Worm (Caenorhabditis elegans) whole organism, L1 larva: ENCODE data around the gene C30B5.2.

Experiments used
- C04F5.9 ChIP-seq: sonication (generic microtip); optimal IDR thresholded peaks from 2 replicates; lab custom pipeline; 2016; ENCODE audit warnings: missing genetic modification characterization, missing compliant biosample characterization
- C16A3.4 ChIP-seq: fragments of 150-350 bp; optimal IDR thresholded peaks from 2 replicates; lab custom pipeline; 2014; ENCODE audit warnings: missing biosample characterization, missing genetic modification characterization
- C34B4.2 ChIP-seq: sonication (generic microtip); optimal IDR thresholded peaks from 2 replicates; lab custom pipeline; 2017; ENCODE audit warnings: mild to moderate bottlenecking, missing genetic modification characterization, missing compliant biosample characterization
- Y116A8C.19 ChIP-seq: sonication (generic microtip); optimal IDR thresholded peaks from 2 replicates; lab custom pipeline; 2016; ENCODE audit warnings: missing compliant biosample characterization, missing genetic modification characterization, borderline replicate concordance
- aha-1 ChIP-seq: fragments of 150-350 bp; optimal IDR thresholded peaks from 2 replicates; lab custom pipeline; 2014; ENCODE audit warnings: missing biosample characterization, missing genetic modification characterization
- aly-2 ChIP-seq: fragments of 150-350 bp; optimal IDR thresholded peaks from 2 replicates; lab custom pipeline; 2014; ENCODE audit warnings: missing biosample characterization, missing genetic modification characterization
- blmp-1 ChIP-seq: fragments of 150-350 bp; optimal IDR thresholded peaks from 2 replicates; lab custom pipeline; 2014; ENCODE audit warnings: missing biosample characterization, missing genetic modification characterization
- ceh-63 ChIP-seq: fragments of 200-800 bp; sonication (Bioruptor generic); optimal IDR thresholded peaks from 2 replicates; lab custom pipeline; 2018; ENCODE audit warnings: mild to moderate bottlenecking, missing genetic modification characterization, missing compliant biosample characterization
- ceh-82 ChIP-seq, 3 experiments: fragments of 150-350 bp in 1 of 3; sonication (generic microtip) in 2 of 3; optimal IDR thresholded peaks; 2 replicates each; lab custom pipeline; 2014 to 2017; ENCODE audit warnings: missing biosample characterization in 3 of 3, missing genetic modification characterization in 3 of 3
- ceh-90 ChIP-seq: sonication (generic microtip); optimal IDR thresholded peaks from 2 replicates; lab custom pipeline; 2016; ENCODE audit warnings: missing genetic modification characterization, missing compliant biosample characterization
- dpl-1 ChIP-seq, 3 experiments: fragments of 150-350 bp in 2 of 3; sonication (generic microtip) in 1 of 3; optimal IDR thresholded peaks; 2 replicates each; lab custom pipeline; 2014 to 2017; ENCODE audit warnings: missing biosample characterization in 3 of 3, missing genetic modification characterization in 3 of 3, missing genetic modification reagents in 3 of 3
- dsc-1 ChIP-seq: sonication (generic microtip); optimal IDR thresholded peaks from 2 replicates; lab custom pipeline; 2016; ENCODE audit warnings: mild to moderate bottlenecking, missing genetic modification characterization, missing compliant biosample characterization
- efl-1 ChIP-seq, 4 experiments: fragments of 150-350 bp; optimal IDR thresholded peaks in 3 of 4; peaks in 1 of 4; 1 replicate in 1 of 4; 2 replicates in 3 of 4; lab custom pipeline; 2014; ENCODE audit warnings: missing biosample characterization in 2 of 4, missing genetic modification characterization in 2 of 4, missing genetic modification reagents in 2 of 4
- egl-27 ChIP-seq, 2 experiments: fragments of 150-350 bp in 1 of 2; sonication (generic microtip); optimal IDR thresholded peaks; 3 replicates each; lab custom pipeline; 2017 to 2018; ENCODE audit warnings: missing biosample characterization in 2 of 2, missing genetic modification characterization in 2 of 2, missing genetic modification reagents in 2 of 2
- fkh-10 ChIP-seq: sonication (generic microtip); optimal IDR thresholded peaks from 2 replicates; lab custom pipeline; 2017; ENCODE audit warnings: missing biosample characterization, missing genetic modification reagents, missing genetic modification characterization
- fkh-8 ChIP-seq: sonication (generic microtip); optimal IDR thresholded peaks from 2 replicates; lab custom pipeline; 2016; ENCODE audit warnings: mild to moderate bottlenecking, missing genetic modification characterization, missing compliant biosample characterization
- fos-1 ChIP-seq: fragments of 150-350 bp; optimal IDR thresholded peaks from 2 replicates; lab custom pipeline; 2014; ENCODE audit warnings: missing biosample characterization, missing genetic modification characterization
- grh-1 ChIP-seq: fragments of 200-800 bp; sonication (Bioruptor generic); IDR thresholded peaks from 2 replicates; pipeline ENCODE4 v1.3.6; 2022; ENCODE audit warnings: missing genetic modification reagents, missing genetic modification characterization, missing compliant biosample characterization
- hlh-17 ChIP-seq: fragments of 200-800 bp; sonication (Bioruptor generic); optimal IDR thresholded peaks from 2 replicates; lab custom pipeline; 2018; ENCODE audit warnings: missing genetic modification characterization, mild to moderate bottlenecking, missing compliant biosample characterization, moderate library complexity, borderline replicate concordance
- hpl-2 ChIP-seq: fragments of 150-350 bp; optimal IDR thresholded peaks from 2 replicates; lab custom pipeline; 2014; ENCODE audit warnings: missing biosample characterization, missing genetic modification reagents, missing genetic modification characterization
- irx-1 ChIP-seq: sonication (generic microtip); optimal IDR thresholded peaks from 2 replicates; lab custom pipeline; 2016; ENCODE audit warnings: missing genetic modification characterization, missing compliant biosample characterization
- isw-1 ChIP-seq: fragments of 200-800 bp; sonication (Bioruptor generic); IDR thresholded peaks from 2 replicates; pipeline ENCODE4 v1.3.6; 2022; ENCODE audit warnings: missing genetic modification characterization, missing compliant biosample characterization
- jun-1 ChIP-seq: fragments of 150-350 bp; optimal IDR thresholded peaks from 2 replicates; lab custom pipeline; 2014; ENCODE audit warnings: missing biosample characterization, missing genetic modification reagents, missing genetic modification characterization
- lin-14 ChIP-seq: fragments of 200-800 bp; sonication (Bioruptor generic); optimal IDR thresholded peaks from 2 replicates; lab custom pipeline; 2018; ENCODE audit warnings: mild to moderate bottlenecking, missing genetic modification characterization, moderate library complexity, missing compliant biosample characterization
- lin-15B ChIP-seq: fragments of 150-350 bp; sonication (generic microtip); optimal IDR thresholded peaks from 3 replicates; lab custom pipeline; 2014; ENCODE audit warnings: missing biosample characterization, missing genetic modification characterization
- lir-3 ChIP-seq: sonication (generic microtip); optimal IDR thresholded peaks from 2 replicates; lab custom pipeline; 2016; ENCODE audit warnings: mild to moderate bottlenecking, missing genetic modification characterization, moderate library complexity, missing compliant biosample characterization; ENCODE audit not compliant: poor library complexity
- lsy-2 ChIP-seq, 2 experiments: fragments of 150-350 bp; optimal IDR thresholded peaks; 2 replicates each; lab custom pipeline; 2014; ENCODE audit warnings: missing biosample characterization in 2 of 2, missing genetic modification characterization in 2 of 2
- mef-2 ChIP-seq: fragments of 150-350 bp; optimal IDR thresholded peaks from 2 replicates; lab custom pipeline; 2014; ENCODE audit warnings: missing biosample characterization, missing genetic modification characterization
- nhr-11 ChIP-seq: fragments of 150-350 bp; optimal IDR thresholded peaks from 2 replicates; lab custom pipeline; 2014; ENCODE audit warnings: missing biosample characterization, missing genetic modification characterization
- nhr-12 ChIP-seq: sonication (generic microtip); optimal IDR thresholded peaks from 2 replicates; lab custom pipeline; 2017; ENCODE audit warnings: missing biosample characterization, missing genetic modification characterization
- nhr-19 ChIP-seq: fragments of 200-800 bp; sonication (Bioruptor generic); conservative IDR thresholded peaks from 2 replicates; pipeline ENCODE4 v1.3.6; 2022; ENCODE audit warnings: missing genetic modification characterization, missing compliant biosample characterization
- nhr-47 ChIP-seq: sonication (generic microtip); optimal IDR thresholded peaks from 2 replicates; lab custom pipeline; 2016; ENCODE audit warnings: mild to moderate bottlenecking, missing genetic modification characterization, moderate library complexity, missing compliant biosample characterization
- nhr-71 ChIP-seq: sonication (generic microtip); optimal IDR thresholded peaks from 2 replicates; lab custom pipeline; 2016; ENCODE audit warnings: mild to moderate bottlenecking, missing genetic modification characterization, moderate library complexity, missing compliant biosample characterization
- nhr-77 ChIP-seq: fragments of 150-350 bp; optimal IDR thresholded peaks from 2 replicates; lab custom pipeline; 2014; ENCODE audit warnings: missing biosample characterization, missing genetic modification characterization
- nhr-84 ChIP-seq: sonication (generic microtip); optimal IDR thresholded peaks from 2 replicates; lab custom pipeline; 2017; ENCODE audit warnings: missing biosample characterization, missing genetic modification characterization
- nhr-85 ChIP-seq: sonication (generic microtip); peaks from one replicate; lab custom pipeline; 2016; ENCODE audit warnings: missing genetic modification characterization, inconsistent platforms, missing compliant biosample characterization
- pag-3 ChIP-seq: sonication (generic microtip); optimal IDR thresholded peaks from 2 replicates; lab custom pipeline; 2017; ENCODE audit warnings: missing genetic modification characterization, mild to moderate bottlenecking, missing compliant biosample characterization, antibody characterized with exemption, borderline replicate concordance; ENCODE audit not compliant: insufficient read depth
- skn-1 ChIP-seq: fragments of 150-350 bp; optimal IDR thresholded peaks from 2 replicates; lab custom pipeline; 2014; ENCODE audit warnings: missing biosample characterization, missing genetic modification characterization
- snu-23 ChIP-seq: sonication (generic microtip); optimal IDR thresholded peaks from 2 replicates; lab custom pipeline; 2016; ENCODE audit warnings: missing genetic modification characterization, missing compliant biosample characterization
- sox-4 ChIP-seq: sonication (generic microtip); optimal IDR thresholded peaks from 2 replicates; lab custom pipeline; 2016; ENCODE audit warnings: missing genetic modification characterization, missing compliant biosample characterization
- sptf-1 ChIP-seq: fragments of 150-350 bp; optimal IDR thresholded peaks from 2 replicates; lab custom pipeline; 2014; ENCODE audit warnings: missing biosample characterization, missing genetic modification characterization
- swsn-7 ChIP-seq: sonication (generic microtip); optimal IDR thresholded peaks from 2 replicates; lab custom pipeline; 2016; ENCODE audit warnings: missing genetic modification characterization, missing compliant biosample characterization
- tbx-2 ChIP-seq: sonication (generic microtip); optimal IDR thresholded peaks from 2 replicates; lab custom pipeline; 2016; ENCODE audit warnings: missing genetic modification characterization, missing compliant biosample characterization
- tlp-1 ChIP-seq: fragments of 150-350 bp; optimal IDR thresholded peaks from 2 replicates; lab custom pipeline; 2014; ENCODE audit warnings: missing biosample characterization, missing genetic modification characterization
- unc-130 ChIP-seq: fragments of 150-350 bp; optimal IDR thresholded peaks from 2 replicates; lab custom pipeline; 2017; ENCODE audit warnings: missing biosample characterization, missing genetic modification characterization, inconsistent platforms
- unc-62 ChIP-seq: fragments of 150-350 bp; optimal IDR thresholded peaks from 2 replicates; lab custom pipeline; 2014; ENCODE audit warnings: missing biosample characterization, missing genetic modification reagents, missing genetic modification characterization
- unc-86 ChIP-seq: sonication (generic microtip); optimal IDR thresholded peaks from 2 replicates; lab custom pipeline; 2016; ENCODE audit warnings: missing genetic modification characterization, missing compliant biosample characterization
- unc-98 ChIP-seq: fragments of 200-800 bp; sonication (Bioruptor generic); IDR thresholded peaks from 2 replicates; pipeline ENCODE4 v1.3.6; 2022; ENCODE audit warnings: missing genetic modification characterization, missing compliant biosample characterization
- xbp-1 ChIP-seq: sonication (generic microtip); optimal IDR thresholded peaks from 2 replicates; lab custom pipeline; 2016; ENCODE audit warnings: missing genetic modification characterization, missing compliant biosample characterization
- zag-1 ChIP-seq: fragments of 150-350 bp; optimal IDR thresholded peaks from 2 replicates; lab custom pipeline; 2014; ENCODE audit warnings: missing biosample characterization, missing genetic modification characterization
- zip-4 ChIP-seq: fragments of 200-800 bp; sonication (Bioruptor generic); optimal IDR thresholded peaks from 2 replicates; lab custom pipeline; 2018; ENCODE audit warnings: mild to moderate bottlenecking, missing genetic modification characterization, moderate library complexity, missing compliant biosample characterization
- ztf-11 ChIP-seq, 2 experiments: sonication (generic microtip); optimal IDR thresholded peaks; 2 replicates each; lab custom pipeline; 2016 to 2017; ENCODE audit warnings: missing genetic modification characterization in 2 of 2, missing biosample characterization in 1 of 2, missing compliant biosample characterization in 1 of 2

The C30B5.2 gene

DNA sequence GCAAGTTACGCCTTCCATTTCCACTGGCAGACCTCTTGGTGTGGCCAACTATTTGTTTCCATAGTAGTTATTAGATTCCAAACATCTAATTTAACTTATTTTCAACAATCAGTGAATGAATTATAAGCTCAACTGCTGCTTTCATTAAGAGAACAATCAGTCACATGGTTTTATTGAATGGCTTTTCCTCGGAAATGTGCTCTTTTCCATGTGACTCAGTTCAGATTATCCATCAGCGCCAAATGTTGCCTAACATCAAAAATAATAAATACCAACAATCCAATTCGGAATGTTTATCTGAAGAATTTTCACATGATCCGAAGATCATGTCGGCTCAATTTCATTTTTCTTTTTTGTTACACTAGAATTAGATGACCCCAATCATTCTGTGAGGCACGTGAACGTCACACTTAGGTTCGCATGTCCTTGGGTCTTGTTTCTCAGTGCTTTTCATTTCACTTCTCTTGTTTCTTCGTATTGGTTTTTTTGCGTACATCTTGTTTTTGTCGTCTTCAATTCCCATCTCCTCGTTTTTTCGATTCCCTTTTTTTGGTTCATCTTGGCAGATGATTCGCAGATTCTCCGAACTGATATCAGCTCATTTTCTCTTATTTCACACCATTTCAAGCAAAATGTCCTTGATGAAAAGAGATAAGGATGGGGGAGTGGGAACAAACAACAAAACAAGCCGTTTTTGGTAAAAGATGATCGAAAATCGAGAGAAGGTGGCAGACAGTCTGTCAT is 20.7 kb upstream of the C30B5.2 start:
- TF ChIP-seq skn-1 (tag; lab: Kevin White, UChicago) (no peak), irx-1 (tag; lab: Kevin White, UChicago) (no peak), swsn-7 (no peak), nhr-84 (tag; lab: Kevin White, UChicago) (no peak), pag-3 (tag; lab: Kevin White, UChicago) (no peak), efl-1 (optimal IDR thresholded peaks at IDR 0.05; lab: Kevin White, UChicago) (no peak), efl-1 (GFP tag; optimal IDR thresholded peaks at IDR 0.05 in 1 of 2; lab: Kevin White, UChicago) (peak in 1 of 2 experiments; percentile 40), nhr-77 (tag; lab: Kevin White, UChicago) (no peak), snu-23 (peak; percentile 30), ceh-82 (tag; optimal IDR thresholded peaks at IDR 0.05; lab: Kevin White, UChicago) (no peak), tbx-2 (tag; lab: Kevin White, UChicago) (no peak), Y116A8C.19 (no peak), nhr-85 (peak; percentile 91), C16A3.4 (no peak), jun-1 (no peak), lsy-2 (tag; optimal IDR thresholded peaks at IDR 0.05; lab: Kevin White, UChicago) (peak in 1 of 2 experiments; percentile 31), unc-130 (tag; lab: Kevin White, UChicago) (peak; percentile 20), xbp-1 (tag; lab: Kevin White, UChicago) (no peak), nhr-12 (tag; lab: Kevin White, UChicago) (no peak), dpl-1 (GFP tag; optimal IDR thresholded peaks at IDR 0.05; lab: Kevin White, UChicago) (no peak), ceh-90 (no peak), nhr-11 (tag; lab: Kevin White, UChicago) (no peak), egl-27 (tag; optimal IDR thresholded peaks at IDR 0.05; lab: Kevin White, UChicago) (no peak), zip-4 (GFP tag; lab: Kevin White, UChicago) (no peak), C34B4.2 (tag; lab: Kevin White, UChicago) (no peak), tlp-1 (no peak), nhr-71 (tag; lab: Kevin White, UChicago) (peak; percentile 60), fkh-10 (no peak), ztf-11 (tag; optimal IDR thresholded peaks at IDR 0.05; lab: Kevin White, UChicago) (no peak), unc-86 (tag; lab: Kevin White, UChicago) (no peak), blmp-1 (tag; lab: Kevin White, UChicago) (peak; percentile 61), unc-98 (GFP tag; lab: Robert Waterston, UW) (no peak), mef-2 (tag; lab: Kevin White, UChicago) (no peak), sptf-1 (tag; lab: Kevin White, UChicago) (no peak), aly-2 (tag; lab: Kevin White, UChicago) (no peak), hlh-17 (GFP tag; lab: Kevin White, UChicago) (no peak), ceh-63 (GFP tag; lab: Kevin White, UChicago) (no peak), aha-1 (tag; lab: Kevin White, UChicago) (no peak), dsc-1 (tag; lab: Kevin White, UChicago) (peak; percentile 39), sox-4 (no peak), unc-62 (GFP tag; lab: Kevin White, UChicago) (no peak), nhr-47 (peak; percentile 7), zag-1 (tag; lab: Kevin White, UChicago) (no peak), C04F5.9 (tag; lab: Kevin White, UChicago) (no peak), hpl-2 (GFP tag; lab: Kevin White, UChicago) (no peak), lin-14 (peak; percentile 81), fkh-8 (tag; lab: Kevin White, UChicago) (no peak), lin-15B (tag; lab: Kevin White, UChicago) (no peak), isw-1 (no peak), fos-1 (tag; lab: Kevin White, UChicago) (no peak), grh-1 (GFP tag; lab: Robert Waterston, UW) (no peak), nhr-19 (GFP tag; lab: Robert Waterston, UW) (peak; percentile 56), lir-3 (tag; lab: Kevin White, UChicago) (no peak)
